Fruit fly (Drosophila melanogaster): ENCODE results near the gene SmB.

Gene SmB

DNA sequence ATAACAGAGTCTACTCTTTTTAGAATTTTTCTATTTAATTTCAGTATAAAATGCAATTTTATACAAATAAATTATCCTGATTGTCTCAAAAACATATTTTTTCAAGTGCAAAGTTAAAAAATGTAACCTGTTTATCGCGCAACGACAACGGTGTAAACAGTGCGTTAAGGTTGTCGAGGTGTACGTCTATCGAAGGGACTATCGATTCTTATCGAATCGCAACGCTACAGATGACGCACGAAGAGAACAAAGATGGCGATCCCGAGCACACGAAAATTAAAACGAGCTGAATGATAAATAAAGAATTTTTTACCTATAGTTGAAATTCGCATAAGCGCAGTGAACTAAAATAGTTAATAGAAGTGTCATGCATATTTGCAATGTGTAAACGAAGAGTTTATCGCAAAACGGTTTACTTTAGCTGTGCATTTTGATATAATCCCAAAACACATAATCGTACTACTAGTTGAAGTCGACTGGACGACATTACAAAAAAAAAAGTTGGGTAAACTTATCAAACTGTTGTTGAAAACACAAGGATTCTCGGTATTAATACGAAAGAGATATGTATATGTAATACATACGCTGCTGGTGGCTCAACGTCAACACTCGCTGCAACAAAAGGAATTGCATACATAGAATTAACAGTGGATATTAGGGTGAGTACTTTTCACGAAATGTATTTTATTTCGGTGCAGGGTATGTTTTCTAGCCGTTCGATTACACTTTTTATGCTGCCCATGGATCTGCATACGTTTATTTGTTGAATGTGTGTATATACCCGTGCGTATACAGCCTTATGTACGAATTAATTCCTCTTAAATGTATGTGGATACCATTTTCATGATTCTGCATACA lies 38.3 kb downstream of the SmB start, which contains the start of gene da (continued):
- TF ChIP-seq CG12744 (GFP tag; optimal IDR thresholded peaks at IDR 0.05) (peak; percentile 3), sima (GFP tag; optimal IDR thresholded peaks at IDR 0.05) (no peak), grn (GFP tag; optimal IDR thresholded peaks at IDR 0.05) (peak; percentile 34), Dek (tag; optimal IDR thresholded peaks at IDR 0.05) (peak; percentile 65), esg (GFP tag; conservative IDR thresholded peaks at IDR 0.05) (peak; percentile 36; the same call in 1 of the 2 replicates), CG12236 (GFP tag; optimal IDR thresholded peaks at IDR 0.05) (peak; percentile 48), prd (optimal IDR thresholded peaks at IDR 0.05) (no peak), prd (GFP tag; IDR thresholded peaks at IDR 0.05) (peak; percentile 74), row (GFP tag; IDR thresholded peaks at IDR 0.05) (peak; percentile 85), z (GFP tag; IDR thresholded peaks at IDR 0.05) (no peak), CG5180 (GFP tag; optimal IDR thresholded peaks at IDR 0.05) (no peak), CG13894 (tag; optimal IDR thresholded peaks at IDR 0.05) (peak; percentile 53), zfh2 (GFP tag; optimal IDR thresholded peaks at IDR 0.05) (peak; percentile 69), CG43689 (GFP tag; IDR thresholded peaks at IDR 0.05) (no peak), schlank (tag; optimal IDR thresholded peaks at IDR 0.05) (peak; percentile 9), aop (GFP tag; IDR thresholded peaks at IDR 0.05) (no peak), kni (GFP tag; optimal IDR thresholded peaks at IDR 0.05) (no peak), lbe (GFP tag; optimal IDR thresholded peaks at IDR 0.05) (no peak), CG6765 (GFP tag; optimal IDR thresholded peaks at IDR 0.05) (peak; percentile 25), hbn (GFP tag; IDR thresholded peaks at IDR 0.05; ENCODE audit: partially characterized antibody) (peak; percentile 41), sug (tag; optimal IDR thresholded peaks at IDR 0.05) (peak; percentile 75), Ptx1 (GFP tag; IDR thresholded peaks at IDR 0.05) (peak; percentile 54), CG18262 (tag; optimal IDR thresholded peaks at IDR 0.05) (peak; percentile 58), wdn (GFP tag; IDR thresholded peaks at IDR 0.05) (peak; percentile 29; the same call in 1 of the 2 replicates), hb (GFP tag; IDR thresholded peaks at IDR 0.05; ENCODE audit: partially characterized antibody) (no peak), vvl (GFP tag; IDR thresholded peaks at IDR 0.05) (peak; percentile 75), unpg (GFP tag; optimal IDR thresholded peaks at IDR 0.05) (peak; percentile 52), CG1233 (GFP tag; optimal IDR thresholded peaks at IDR 0.05) (no peak), pnt (GFP tag; optimal IDR thresholded peaks at IDR 0.05) (peak; percentile 26), stwl (tag; optimal IDR thresholded peaks at IDR 0.05) (peak; percentile 65), toy (GFP tag; IDR thresholded peaks at IDR 0.05) (no peak), D19B (GFP tag; optimal IDR thresholded peaks at IDR 0.05) (peak; percentile 64), psq (GFP tag; optimal IDR thresholded peaks at IDR 0.05) (no peak), CG17912 (GFP tag; optimal IDR thresholded peaks at IDR 0.05) (peak; percentile 32), repo (GFP tag; optimal IDR thresholded peaks at IDR 0.05) (no peak), onecut (GFP tag; IDR thresholded peaks at IDR 0.05) (peak; percentile 49), MBD-R2 (GFP tag; IDR thresholded peaks at IDR 0.05) (peak; percentile 61), B-H2 (GFP tag; optimal IDR thresholded peaks at IDR 0.05) (peak; percentile 54), slp2 (GFP tag; optimal IDR thresholded peaks at IDR 0.05) (peak; percentile 36), wor (GFP tag; IDR thresholded peaks at IDR 0.05) (no peak), C15 (GFP tag; IDR thresholded peaks at IDR 0.05) (no peak), Opbp (GFP tag; IDR thresholded peaks at IDR 0.05; ENCODE audit: partially characterized antibody) (peak; percentile 47; the same call in 1 of the 3 replicates), crol (GFP tag; IDR thresholded peaks at IDR 0.05) (no peak), zen (tag; optimal IDR thresholded peaks at IDR 0.05) (peak; percentile 57), Adf1 (GFP tag; IDR thresholded peaks at IDR 0.05) (no peak), gfzf (GFP tag; optimal IDR thresholded peaks at IDR 0.05) (peak; percentile 21), Oaz (GFP tag; IDR thresholded peaks at IDR 0.05) (no peak), Nf-YC (tag; optimal IDR thresholded peaks at IDR 0.05) (peak; percentile 52), CG6813 (GFP tag; optimal IDR thresholded peaks at IDR 0.05) (peak; percentile 52)
